Worm (Caenorhabditis elegans): ENCODE results near the gene F36H9.4.

DNA sequence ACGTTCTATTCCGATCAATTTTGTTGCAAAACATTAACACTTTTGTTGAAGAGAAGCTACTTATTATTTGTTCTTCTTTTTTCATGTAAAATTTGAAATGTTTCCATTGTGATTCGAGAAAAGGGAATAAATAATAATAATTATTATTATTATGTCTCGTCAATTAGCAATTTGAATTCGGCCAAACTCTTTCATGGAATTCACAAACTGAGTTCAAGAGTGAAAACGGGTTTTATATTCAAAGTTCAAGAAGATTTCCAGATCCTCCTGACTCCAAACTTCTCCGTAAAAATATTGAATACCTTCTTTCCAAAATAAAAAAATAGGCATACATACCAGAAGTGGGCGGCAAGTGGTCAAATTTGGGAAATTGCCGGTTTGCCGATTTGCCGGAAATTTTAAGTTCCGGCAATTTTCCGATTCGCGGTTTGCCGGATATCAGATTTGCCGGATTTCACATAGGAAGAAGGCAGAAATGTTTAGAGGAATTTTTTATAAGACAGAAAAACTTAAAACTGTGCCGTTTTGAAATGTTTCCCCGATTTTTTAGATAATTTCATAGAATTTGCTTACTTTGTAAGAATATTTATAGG lies 26.8 kb upstream of the F36H9.4 start:
- TF ChIP-seq ztf-11 (tag; optimal IDR thresholded peaks at IDR 0.05): no peak
- peak; percentile 82 for TF ChIP-seq ama-1 (optimal IDR thresholded peaks at IDR 0.05)
- TF ChIP-seq unc-62 (GFP tag; optimal IDR thresholded peaks at IDR 0.05): no peak
- no peak for TF ChIP-seq nhr-12 (tag; optimal IDR thresholded peaks at IDR 0.05)

Data from whole organism, L2 larva.